Fruit fly (Drosophila melanogaster): ENCODE results near the gene Fur2.

The Fur2 gene

DNA sequence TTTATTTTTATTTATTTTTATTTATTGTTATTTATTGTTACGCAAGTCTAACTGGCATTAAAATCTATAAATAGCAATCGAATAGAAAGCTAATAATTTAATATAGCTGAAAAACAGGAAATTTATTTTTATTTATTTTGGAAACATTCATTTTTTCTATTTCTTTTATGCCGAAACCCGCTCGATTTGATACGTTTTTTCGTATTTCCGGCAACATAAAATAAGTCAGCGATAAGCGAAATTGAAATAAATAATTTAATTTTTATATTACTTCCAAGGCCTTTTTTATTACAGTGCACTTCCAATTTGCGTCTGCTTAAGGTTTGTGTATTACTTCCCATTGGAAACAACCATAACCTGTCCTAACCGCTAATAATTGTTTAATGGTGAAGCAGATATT is 963 bp upstream of the Fur2 start:
- TF ChIP-seq CTCF (optimal IDR thresholded peaks at IDR 0.05) (no peak), CG8478 (optimal IDR thresholded peaks at IDR 0.05) (no peak)

DNA sequence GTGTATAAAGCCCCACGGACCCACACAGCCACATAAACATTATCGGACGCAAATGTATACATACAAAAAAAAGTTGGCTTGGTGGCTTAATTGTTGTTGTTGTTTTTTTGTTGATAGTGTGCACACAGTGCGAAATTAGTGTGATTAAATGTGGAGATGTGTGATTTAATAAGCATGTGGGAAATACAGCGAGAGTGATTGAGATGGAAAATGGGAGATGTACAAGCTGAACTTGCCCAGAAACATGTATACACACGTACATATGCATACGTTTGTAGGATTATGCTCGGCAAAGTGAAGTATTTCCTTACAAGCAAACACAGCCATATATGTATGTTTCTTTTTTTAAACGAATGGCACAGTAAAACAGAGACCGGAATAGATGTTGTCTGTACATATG is 655 bp downstream of the Fur2 start:
- TF ChIP-seq CTCF (optimal IDR thresholded peaks at IDR 0.05) (no peak), CG8478 (optimal IDR thresholded peaks at IDR 0.05) (no peak)

DNA sequence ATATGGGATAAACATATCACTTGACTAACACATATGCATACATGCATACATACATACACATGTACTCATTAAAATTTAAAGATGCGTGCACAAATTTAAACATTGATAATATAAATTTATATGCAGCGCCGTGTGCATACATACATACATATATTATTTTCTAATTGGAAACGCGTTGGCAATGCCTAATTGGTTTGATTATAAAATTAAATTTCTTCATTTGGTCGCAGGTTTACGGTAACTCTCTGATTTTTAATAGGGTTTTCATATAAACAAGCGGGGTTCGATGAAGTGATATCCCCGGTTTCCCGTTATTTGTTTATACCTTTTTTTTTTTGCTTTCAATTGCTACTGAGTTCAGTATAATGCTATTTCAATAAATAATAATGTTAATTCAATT is 1.2 kb downstream of the Fur2 start:
- TF ChIP-seq CTCF (optimal IDR thresholded peaks at IDR 0.05) (no peak), CG8478 (optimal IDR thresholded peaks at IDR 0.05) (no peak)

DNA sequence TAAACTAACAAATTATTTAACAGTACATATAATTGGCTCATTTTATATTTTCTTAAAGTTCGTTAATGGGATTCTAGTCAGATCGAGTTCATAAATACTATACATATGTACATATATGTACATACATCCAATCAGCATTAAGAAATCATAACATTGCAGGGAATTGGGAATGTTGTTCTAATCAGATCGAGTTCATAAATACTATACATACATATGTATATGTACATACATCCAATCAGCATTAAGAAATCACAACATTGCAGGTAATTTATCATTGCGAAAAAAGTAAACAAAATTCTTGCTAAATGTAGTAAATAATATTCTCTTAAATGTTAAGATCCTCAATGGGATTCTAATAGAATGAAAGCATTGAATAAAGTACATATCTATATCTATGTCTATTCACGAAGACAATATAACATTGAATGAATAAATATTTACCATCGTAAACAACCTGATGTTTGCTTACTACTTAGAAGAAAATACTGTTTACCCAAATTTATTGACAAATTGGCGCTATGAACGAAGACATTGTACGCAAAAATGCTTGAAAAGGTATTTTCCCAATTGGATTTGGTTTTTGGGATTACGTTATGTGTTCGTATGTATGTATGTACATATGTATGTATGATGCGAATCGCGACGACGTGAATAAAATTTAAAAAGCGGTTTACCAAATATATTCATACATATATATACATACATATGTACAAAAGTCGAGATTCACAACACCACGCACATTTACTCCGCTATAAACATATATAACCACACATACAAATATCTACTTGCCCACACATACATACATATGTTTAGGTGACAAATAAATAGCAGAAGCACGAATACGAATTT is 11.0 kb downstream of the Fur2 start:
- no peak for TF ChIP-seq CTCF (optimal IDR thresholded peaks at IDR 0.05)
- no peak for TF ChIP-seq CG8478 (optimal IDR thresholded peaks at IDR 0.05)

- TF ChIP-seq CG8478 (optimal IDR thresholded peaks at IDR 0.05), result no peak
- TF ChIP-seq CTCF (optimal IDR thresholded peaks at IDR 0.05), result no peak
Measured at dm6 chrX:16384843-16385726, 12.2 kb downstream of the Fur2 start, which contains the start of the genes CG9992 and CG4239. TSS of gene CG9992 (minus strand) at chrX:16384908. TSS of gene CG4239 (plus strand) at chrX:16385278.

- TF ChIP-seq CTCF (optimal IDR thresholded peaks at IDR 0.05) (no peak), CG8478 (optimal IDR thresholded peaks at IDR 0.05) (no peak)
Measured at dm6 chrX:16385942-16386392, 13.1 kb downstream of the Fur2 start.

DNA sequence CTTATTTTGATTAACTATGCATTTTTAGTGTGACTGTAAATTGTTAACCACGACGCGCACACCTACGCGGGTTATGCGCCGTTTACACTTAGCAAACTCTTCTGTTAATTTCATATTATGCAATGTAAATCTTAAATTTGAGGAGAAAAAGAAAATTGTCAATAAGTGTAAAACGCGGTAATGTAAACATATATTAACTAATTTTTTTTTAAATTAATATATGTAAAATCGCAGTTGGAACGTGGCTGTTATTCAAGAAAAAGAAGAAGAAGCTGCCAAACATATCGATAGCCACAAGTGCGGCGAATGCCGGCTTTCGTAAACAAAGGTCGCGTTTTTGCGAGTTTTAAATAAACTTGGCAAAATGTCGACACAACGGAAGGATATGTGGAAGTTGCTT is 18.5 kb downstream of the Fur2 start, which contains the start of the genes TH1 and mei-41:
TH1 (minus strand) TSS at position 42 of the 400 bp plus-strand sequence.
mei-41 (plus strand) TSS at position 302 of the 400 bp plus-strand sequence.
- TF ChIP-seq CG8478 (optimal IDR thresholded peaks at IDR 0.05) (no peak), CTCF (optimal IDR thresholded peaks at IDR 0.05) (no peak)

DNA sequence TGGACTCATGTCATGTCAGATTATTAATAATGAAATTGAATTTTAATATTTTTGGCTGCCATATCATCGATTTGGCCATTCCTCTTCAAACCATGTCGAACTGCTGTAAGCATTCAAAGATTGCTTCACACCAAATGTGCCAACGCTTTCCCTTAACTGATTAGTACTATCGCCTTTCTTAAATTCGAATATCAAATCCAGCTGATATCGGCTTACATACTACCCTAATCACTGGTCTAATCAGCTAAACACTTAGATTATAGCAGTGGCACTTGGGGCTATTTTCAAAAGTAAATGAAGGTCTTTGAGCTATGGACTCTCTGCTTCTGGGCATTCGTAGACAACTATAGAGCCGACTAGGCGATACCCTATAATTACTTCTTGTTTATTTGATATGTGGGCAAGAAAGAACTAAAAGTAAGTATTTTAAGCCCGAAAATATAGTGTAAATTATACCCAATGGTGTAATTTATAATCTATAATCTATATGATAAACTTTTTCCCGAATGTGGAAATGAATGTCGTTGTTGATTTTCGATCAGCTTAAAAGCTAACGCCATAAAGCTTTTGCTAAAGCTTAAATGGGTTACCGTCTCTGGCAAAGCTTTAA is 31.0 kb downstream of the Fur2 start:
- TF ChIP-seq CTCF (optimal IDR thresholded peaks at IDR 0.05) (no peak), CG8478 (optimal IDR thresholded peaks at IDR 0.05) (no peak)

dm6 chrX:16404803-16405202 is 31.9 kb downstream of the Fur2 start, which contains the start of gene CG9981:
TSS of gene CG9981 (minus strand) at chrX:16405122.
- no peak for TF ChIP-seq CTCF (optimal IDR thresholded peaks at IDR 0.05)
- no peak for TF ChIP-seq CG8478 (optimal IDR thresholded peaks at IDR 0.05)

dm6 chrX:16405209-16405608 is 32.3 kb downstream of the Fur2 start, which contains the start of gene CG4301:
TSS of gene CG4301 (plus strand) at chrX:16405509.
- TF ChIP-seq CG8478 (optimal IDR thresholded peaks at IDR 0.05), result no peak

dm6 chrX:16406083-16406482 is 33.2 kb downstream of the Fur2 start:
- TF ChIP-seq CG8478 (optimal IDR thresholded peaks at IDR 0.05), result no peak
- TF ChIP-seq CTCF (optimal IDR thresholded peaks at IDR 0.05), result no peak

DNA sequence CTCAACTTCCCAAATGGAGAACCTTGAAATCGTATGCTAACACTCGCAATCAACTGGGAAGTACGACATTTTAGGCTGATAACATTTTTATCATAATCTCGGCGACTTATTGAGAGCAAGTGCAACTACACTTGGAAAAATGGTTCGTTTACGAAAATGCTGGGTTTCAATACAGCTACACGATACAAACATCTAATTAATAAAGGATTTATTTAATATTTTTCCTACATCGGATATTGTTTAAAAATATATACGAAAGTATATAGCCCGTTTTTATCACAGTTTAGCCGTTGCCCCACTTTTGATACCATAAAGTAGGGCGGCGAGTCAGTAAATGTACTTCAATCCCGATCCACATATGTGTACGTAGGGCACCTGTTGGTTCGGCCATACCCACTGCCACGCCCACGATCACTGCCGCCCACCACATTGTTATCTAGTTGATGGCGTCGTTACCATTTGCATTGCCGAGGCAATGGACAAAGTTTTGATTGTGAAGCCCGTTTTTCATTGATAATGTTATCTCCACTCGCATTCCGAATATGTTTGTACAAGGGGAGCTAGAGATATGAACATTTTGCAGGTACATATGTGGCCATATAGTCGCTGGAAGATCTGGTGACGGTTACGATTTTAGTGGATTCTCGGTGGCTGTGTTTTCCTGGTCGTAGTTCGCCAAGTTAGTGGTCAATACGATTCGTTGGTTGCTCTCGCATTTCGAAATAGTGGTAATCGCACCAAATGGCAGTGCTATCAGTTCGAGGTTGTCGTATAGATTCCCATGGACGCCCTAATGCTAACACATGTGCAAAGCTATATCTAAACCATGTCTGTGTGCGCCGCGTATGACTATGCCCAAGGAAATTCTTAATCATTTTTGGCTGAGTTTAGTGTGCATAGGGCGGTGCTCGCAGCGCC is 41.8 kb downstream of the Fur2 start, which contains the start of gene Traf-like:
Traf-like (plus strand) TSS at position 596 of the 918 bp plus-strand sequence.
- TF ChIP-seq CG8478 (optimal IDR thresholded peaks at IDR 0.05), result no peak
- TF ChIP-seq CTCF (optimal IDR thresholded peaks at IDR 0.05), result no peak

DNA sequence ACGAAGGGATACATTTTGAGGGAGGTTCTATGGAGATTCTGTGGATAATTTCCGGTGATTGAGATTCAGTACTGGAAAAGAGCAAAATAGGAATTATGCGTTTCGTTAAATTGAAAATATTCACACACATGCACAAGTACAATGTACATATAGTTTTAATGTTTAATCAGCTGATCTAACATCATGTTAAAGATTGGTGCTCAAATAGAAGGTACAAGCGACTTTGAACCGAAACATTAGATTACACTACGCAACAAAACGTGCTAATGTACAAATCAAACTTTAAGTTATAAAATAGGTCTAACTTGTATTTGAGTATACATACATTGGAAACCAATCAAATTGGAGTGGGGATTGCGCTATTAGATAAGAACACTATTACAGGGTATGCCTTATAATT is 47.2 kb downstream of the Fur2 start:
- TF ChIP-seq CTCF (optimal IDR thresholded peaks at IDR 0.05) (no peak), CG8478 (optimal IDR thresholded peaks at IDR 0.05) (no peak)

DNA sequence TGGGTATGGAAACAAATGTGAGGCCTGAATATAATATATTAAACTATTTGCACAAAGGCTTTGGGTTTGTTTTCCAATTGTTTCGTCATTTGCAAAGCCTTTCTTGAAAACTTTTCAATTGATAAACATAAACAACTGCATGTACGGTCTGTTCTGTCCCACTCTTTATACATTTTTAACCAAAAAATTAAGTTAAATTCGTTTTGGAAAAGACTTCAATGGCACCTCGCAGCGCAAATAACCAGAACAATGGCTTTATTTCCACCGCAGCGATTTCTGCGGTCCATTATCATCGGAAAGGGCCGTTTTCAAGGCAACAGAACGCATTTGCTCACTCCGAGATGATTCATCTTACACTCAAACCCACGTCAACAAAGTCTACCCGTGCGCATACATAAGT is 48.0 kb downstream of the Fur2 start:
- TF ChIP-seq CTCF (optimal IDR thresholded peaks at IDR 0.05) (no peak), CG8478 (optimal IDR thresholded peaks at IDR 0.05) (no peak)
